Worm (Caenorhabditis elegans) whole organism, L3 larva: Measurements from ENCODE around the gene klp-18.

Experiments
- R02D3.7 ChIP-seq: fragments of 150-350 bp; optimal IDR thresholded peaks from 2 replicates; lab custom pipeline; 2014; ENCODE audit warnings: missing biosample characterization, missing genetic modification characterization
- ama-1 ChIP-seq: fragments of 150-350 bp; optimal IDR thresholded peaks from 2 replicates; lab custom pipeline; 2018
- elt-2 ChIP-seq: sonication (generic microtip); optimal IDR thresholded peaks from 2 replicates; lab custom pipeline; 2016; ENCODE audit warnings: missing genetic modification reagents, mild to moderate bottlenecking, missing genetic modification characterization, missing compliant biosample characterization
- fos-1 ChIP-seq: fragments of 150-350 bp; optimal IDR thresholded peaks from 2 replicates; lab custom pipeline; 2014; ENCODE audit warnings: missing biosample characterization, missing genetic modification characterization
- nhr-76 ChIP-seq: fragments of 150-350 bp; sonication (generic microtip); optimal IDR thresholded peaks from 5 replicates; lab custom pipeline; 2014; ENCODE audit warnings: missing biosample characterization, missing genetic modification characterization
- zag-1 ChIP-seq: fragments of 150-350 bp; optimal IDR thresholded peaks from 2 replicates; lab custom pipeline; 2014; ENCODE audit warnings: missing biosample characterization, missing genetic modification characterization

- TF ChIP-seq zag-1: no peak
- no peak for TF ChIP-seq ama-1 (lab: Kevin White, UChicago)
- TF ChIP-seq R02D3.7 (tag; lab: Kevin White, UChicago): no peak
- TF ChIP-seq nhr-76 (tag; lab: Kevin White, UChicago): no peak
- TF ChIP-seq elt-2 (tag; lab: Kevin White, UChicago): no peak
- no peak for TF ChIP-seq fos-1 (tag; lab: Kevin White, UChicago)
Observed at ce11 chrIV:7032459-7032858, 7.6 kb upstream of the klp-18 start, which contains the start of gene C06G3.8.
